Fruit fly (Drosophila melanogaster) whole organism, pupa: ENCODE measurements around the gene Torsin.

ENCODE experiments used
- CG10348 ChIP-seq: fragments of 200-800 bp; sonication (Bioruptor generic); IDR thresholded peaks from 2 replicates; pipeline ENCODE4 v1.3.6; 2022; ENCODE audit warnings: missing biosample characterization, missing genetic modification characterization
- CG12605 ChIP-seq: fragments of 200-800 bp; sonication (Bioruptor generic); IDR thresholded peaks from 2 replicates; pipeline ENCODE4 v1.3.6; 2022; ENCODE audit warnings: missing biosample characterization, missing genetic modification characterization
- CG13204 ChIP-seq: fragments of 200-800 bp; sonication (Bioruptor generic); optimal IDR thresholded peaks from 2 replicates; lab custom pipeline; 2018; ENCODE audit warnings: missing biosample characterization, mild to moderate bottlenecking, missing genetic modification characterization, moderate library complexity
- CG14655 ChIP-seq: fragments of 200-800 bp; sonication (Bioruptor generic); optimal IDR thresholded peaks from 3 replicates; lab custom pipeline; 2017; ENCODE audit warnings: mild to moderate bottlenecking, missing biosample characterization, missing genetic modification reagents, missing genetic modification characterization
- CG15710 ChIP-seq: fragments of 200-800 bp; sonication (Bioruptor generic); optimal IDR thresholded peaks from 2 replicates; lab custom pipeline; 2018; ENCODE audit warnings: missing biosample characterization, mild to moderate bottlenecking, missing genetic modification characterization, moderate library complexity
- CG17806 ChIP-seq: fragments of 200-800 bp; sonication (Bioruptor generic); optimal IDR thresholded peaks from 2 replicates; lab custom pipeline; 2018; ENCODE audit warnings: missing biosample characterization, mild to moderate bottlenecking, missing genetic modification characterization, moderate library complexity
- CG4496 ChIP-seq: fragments of 200-800 bp; sonication (Bioruptor generic); IDR thresholded peaks from 3 replicates; pipeline ENCODE4 v1.3.6; 2022; ENCODE audit warnings: missing biosample characterization, missing genetic modification characterization
- CG8159 ChIP-seq: fragments of 200-800 bp; sonication (Bioruptor generic); optimal IDR thresholded peaks from 3 replicates; lab custom pipeline; 2018; ENCODE audit warnings: missing biosample characterization, mild to moderate bottlenecking, missing genetic modification characterization, moderate library complexity
- CG8301 ChIP-seq: fragments of 200-800 bp; sonication (Bioruptor generic); optimal IDR thresholded peaks from 2 replicates; lab custom pipeline; 2018; ENCODE audit warnings: missing biosample characterization, mild to moderate bottlenecking, missing genetic modification characterization
- CG9948 ChIP-seq: fragments of 200-800 bp; sonication (Bioruptor generic); optimal IDR thresholded peaks from 2 replicates; lab custom pipeline; 2018; ENCODE audit warnings: missing biosample characterization, mild to moderate bottlenecking, missing genetic modification characterization, moderate library complexity
- D1 ChIP-seq: fragments of 200-800 bp; sonication (Bioruptor generic); optimal IDR thresholded peaks from 2 replicates; lab custom pipeline; 2018; ENCODE audit warnings: missing biosample characterization, mild to moderate bottlenecking, missing genetic modification characterization, moderate library complexity
- Ets98B ChIP-seq: fragments of 200-800 bp; sonication (Bioruptor generic); IDR thresholded peaks from 2 replicates; pipeline ENCODE4 v1.3.6; 2022; ENCODE audit warnings: missing biosample characterization, missing genetic modification characterization
- Pif1A ChIP-seq: fragments of 200-800 bp; sonication (Bioruptor generic); optimal IDR thresholded peaks from 3 replicates; lab custom pipeline; 2016; ENCODE audit warnings: missing biosample characterization, missing genetic modification characterization
- Pif1B ChIP-seq: fragments of 200-800 bp; sonication (Bioruptor generic); optimal IDR thresholded peaks from 3 replicates; lab custom pipeline; 2016; ENCODE audit warnings: missing biosample characterization, missing genetic modification characterization
- Snoo ChIP-seq: fragments of 200-800 bp; sonication (Bioruptor generic); optimal IDR thresholded peaks from 3 replicates; lab custom pipeline; 2017; ENCODE audit warnings: missing biosample characterization, mild to moderate bottlenecking, missing genetic modification characterization, inconsistent platforms
- fd96Ca ChIP-seq: fragments of 200-800 bp; sonication (Bioruptor generic); IDR thresholded peaks from 3 replicates; pipeline ENCODE4 v1.3.6; 2022; ENCODE audit warnings: missing biosample characterization, missing genetic modification characterization
- gl ChIP-seq: fragments of 200-800 bp; sonication (Bioruptor generic); optimal IDR thresholded peaks from 2 replicates; lab custom pipeline; 2018; ENCODE audit warnings: missing biosample characterization, mild to moderate bottlenecking, missing genetic modification characterization
- rn ChIP-seq: fragments of 200-800 bp; sonication (Bioruptor generic); IDR thresholded peaks from 2 replicates; pipeline ENCODE4 v1.3.6; 2022; ENCODE audit warnings: missing biosample characterization, missing genetic modification characterization

The Torsin gene

DNA sequence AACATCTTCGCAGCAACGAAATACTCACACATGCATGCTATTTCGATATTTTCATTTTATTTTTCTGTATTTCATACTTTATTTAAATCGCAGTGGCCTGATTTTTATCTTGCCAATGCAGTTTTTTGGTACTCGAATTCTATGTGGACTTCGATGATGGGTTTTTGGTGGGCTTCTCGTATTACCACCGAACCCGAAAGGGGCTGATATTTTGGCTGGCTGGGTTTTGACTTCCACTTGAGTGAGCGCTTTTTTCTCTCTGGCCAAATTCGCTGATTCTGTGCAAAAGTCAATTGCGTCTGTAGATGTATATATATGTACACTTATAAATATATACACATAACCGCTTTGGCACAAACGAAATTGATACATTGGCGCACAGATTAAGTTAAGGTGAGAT lies 44.5 kb downstream of the Torsin start:
- no peak for TF ChIP-seq CG4496

DNA sequence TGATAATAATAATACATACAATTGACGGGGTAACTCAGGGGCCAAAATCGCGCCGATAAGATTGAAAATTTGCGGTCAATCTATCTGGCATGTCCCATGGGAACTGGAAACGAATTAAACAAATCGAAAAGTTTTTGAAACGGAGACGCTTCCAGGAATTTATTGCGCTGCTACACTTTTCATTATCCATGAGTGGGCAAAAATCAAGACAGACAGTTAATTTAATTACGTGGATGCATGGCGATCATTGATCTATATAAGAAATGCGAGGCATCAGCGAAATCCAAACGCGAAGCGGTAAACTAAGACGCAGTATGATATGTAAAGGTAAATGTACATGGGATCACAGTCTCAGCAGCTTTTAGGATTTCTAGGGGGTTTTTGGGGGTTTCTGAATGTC lies 45.3 kb downstream of the Torsin start:
- no peak for TF ChIP-seq fd96Ca (GFP tag; lab: Robert Waterston, UW)
- TF ChIP-seq Snoo (tag; lab: Kevin White, UChicago) = no peak
- no peak for TF ChIP-seq CG13204
- TF ChIP-seq CG8301 (tag; lab: Kevin White, UChicago) = no peak
- TF ChIP-seq CG12605 (GFP tag; lab: Robert Waterston, UW) = no peak
- no peak for TF ChIP-seq CG10348
- TF ChIP-seq CG17806 (tag; lab: Kevin White, UChicago) = no peak
- no peak for TF ChIP-seq Pif1B
- TF ChIP-seq CG9948 = no peak
- TF ChIP-seq CG14655 (GFP tag; lab: Kevin White, UChicago) = no peak
- TF ChIP-seq D1 (tag; lab: Kevin White, UChicago) = no peak
- TF ChIP-seq CG15710 = no peak
- TF ChIP-seq rn = no peak

DNA sequence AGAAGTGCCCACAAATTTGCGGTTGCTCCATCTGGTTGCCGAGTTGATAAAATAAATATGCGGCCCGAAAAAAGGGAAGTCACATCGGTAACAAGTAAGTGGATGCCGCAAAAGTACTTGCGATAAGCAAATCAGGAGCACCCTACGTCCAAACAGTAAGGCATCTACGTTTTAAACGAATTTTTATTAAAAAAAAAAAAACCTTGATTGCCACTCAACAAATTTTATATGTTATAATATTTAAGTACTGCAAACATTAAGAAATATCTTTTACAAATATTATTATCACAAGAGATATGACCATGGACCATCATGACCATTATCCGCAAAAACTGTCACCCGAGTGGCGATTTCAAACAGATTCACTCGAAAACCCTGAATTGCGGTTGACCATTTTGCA lies 45.7 kb downstream of the Torsin start:
- TF ChIP-seq gl (tag; lab: Kevin White, UChicago) (no peak), CG13204 (no peak), CG8159 (tag; lab: Kevin White, UChicago) (no peak), CG8301 (tag; lab: Kevin White, UChicago) (no peak), Pif1B (no peak), CG4496 (no peak), CG9948 (no peak), CG17806 (tag; lab: Kevin White, UChicago) (no peak), CG15710 (no peak), CG12605 (GFP tag; lab: Robert Waterston, UW) (no peak), fd96Ca (GFP tag; lab: Robert Waterston, UW) (no peak), Snoo (tag; lab: Kevin White, UChicago) (no peak), D1 (tag; lab: Kevin White, UChicago) (no peak)
- TF ChIP-seq, all 21 proteins: peak for 0

DNA sequence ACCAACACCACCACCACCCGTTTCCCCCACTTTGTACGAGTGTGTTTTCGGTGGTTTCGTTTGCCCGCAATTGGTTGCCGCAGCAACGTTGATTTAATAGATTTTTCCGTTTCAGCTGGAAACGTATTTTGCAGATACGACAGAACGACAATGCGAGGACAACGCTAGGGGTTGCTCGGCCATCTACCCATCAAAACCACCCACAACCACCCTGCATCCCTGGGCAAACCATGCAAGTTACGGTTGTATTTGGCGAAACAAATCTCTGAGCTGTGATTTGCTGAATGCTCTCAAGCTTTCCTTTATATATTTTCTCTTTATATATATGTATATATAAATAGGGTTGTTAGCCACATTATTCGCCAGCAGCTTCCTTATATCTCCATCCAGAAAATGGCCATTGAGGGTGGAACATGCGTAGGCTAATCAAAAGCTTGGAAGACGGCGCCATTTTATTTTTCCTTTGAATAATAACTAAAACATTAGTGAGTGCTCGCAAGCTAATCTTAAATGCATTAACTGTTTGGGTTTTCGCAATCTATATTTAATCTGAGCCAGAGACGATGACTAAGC lies 49.8 kb downstream of the Torsin start:
- TF ChIP-seq Ets98B (GFP tag; lab: Robert Waterston, UW) = no peak
- TF ChIP-seq CG4496 = no peak
- TF ChIP-seq CG14655 (GFP tag; lab: Kevin White, UChicago) = no peak
- no peak for TF ChIP-seq CG17806 (tag; lab: Kevin White, UChicago)
- TF ChIP-seq Pif1A = no peak
- TF ChIP-seq, all 21 proteins: peak for 0
